Fruit fly (Drosophila melanogaster) whole organism, embryonic: ENCODE measurements around the gene mahe.

Experiments used
- Ada2b ChIP-seq: fragments of 200-800 bp; sonication (Bioruptor generic); IDR thresholded peaks from 2 replicates; pipeline ENCODE4 v1.3.6; 2022; ENCODE audit warnings: missing biosample characterization, missing genetic modification characterization
- Atf6 ChIP-seq: fragments of 200-800 bp; sonication (Bioruptor generic); IDR thresholded peaks from 2 replicates; pipeline ENCODE4 v1.3.6; 2022; ENCODE audit warnings: missing biosample characterization, missing genetic modification characterization
- B-H1 ChIP-seq: fragments of 200-800 bp; sonication (Bioruptor generic); IDR thresholded peaks from 3 replicates; pipeline ENCODE4 v1.3.6; 2022; ENCODE audit warnings: missing biosample characterization, missing genetic modification characterization
- Bteb2 ChIP-seq: fragments of 200-800 bp; sonication (Bioruptor generic); optimal IDR thresholded peaks from 2 replicates; lab custom pipeline; 2016; ENCODE audit warnings: missing biosample characterization, missing genetic modification characterization
- CG10209 ChIP-seq: fragments of 200-800 bp; sonication (Bioruptor generic); optimal IDR thresholded peaks from 3 replicates; lab custom pipeline; 2017; ENCODE audit warnings: missing biosample characterization, mild to moderate bottlenecking, missing genetic modification characterization, missing genetic modification reagents
- CG1233 ChIP-seq: fragments of 200-800 bp; sonication (Bioruptor generic); optimal IDR thresholded peaks from 4 replicates; lab custom pipeline; 2018; ENCODE audit warnings: missing biosample characterization, mild to moderate bottlenecking, missing genetic modification characterization
- CG12659 ChIP-seq: fragments of 200-800 bp; sonication (Bioruptor generic); optimal IDR thresholded peaks from 3 replicates; lab custom pipeline; 2017; ENCODE audit warnings: mild to moderate bottlenecking, missing biosample characterization, missing genetic modification reagents, missing genetic modification characterization
- CG12744 ChIP-seq: fragments of 200-800 bp; sonication (Bioruptor generic); optimal IDR thresholded peaks from 2 replicates; lab custom pipeline; 2016; ENCODE audit warnings: missing biosample characterization, missing genetic modification characterization
- CG14860 ChIP-seq: fragments of 200-800 bp; sonication (Bioruptor generic); IDR thresholded peaks from 3 replicates; pipeline ENCODE4 v1.3.6; 2022; ENCODE audit warnings: missing biosample characterization, missing genetic modification characterization; ENCODE audit not compliant: partially characterized antibody
- CG17385 ChIP-seq: fragments of 200-800 bp; sonication (Bioruptor generic); optimal IDR thresholded peaks from 3 replicates; lab custom pipeline; 2018; ENCODE audit warnings: missing biosample characterization, mild to moderate bottlenecking, missing genetic modification characterization
- CG2875 ChIP-seq: fragments of 200-800 bp; sonication (Bioruptor generic); optimal IDR thresholded peaks from 2 replicates; lab custom pipeline; 2017; ENCODE audit warnings: missing biosample characterization, mild to moderate bottlenecking, missing genetic modification characterization, missing genetic modification reagents
- CG4328 ChIP-seq: fragments of 200-800 bp; sonication (Bioruptor generic); optimal IDR thresholded peaks from 3 replicates; lab custom pipeline; 2017; ENCODE audit warnings: missing biosample characterization, missing genetic modification reagents, missing genetic modification characterization
- CG8478 ChIP-seq: fragments of >200 bp; optimal IDR thresholded peaks from 2 replicates; lab custom pipeline; 2018
- CG9727 ChIP-seq: fragments of 200-800 bp; sonication (Bioruptor generic); optimal IDR thresholded peaks from 3 replicates; lab custom pipeline; 2017; ENCODE audit warnings: missing biosample characterization, mild to moderate bottlenecking, missing genetic modification characterization
- CG9797 ChIP-seq: fragments of 200-800 bp; sonication (Bioruptor generic); optimal IDR thresholded peaks from 3 replicates; lab custom pipeline; 2018; ENCODE audit warnings: missing biosample characterization, mild to moderate bottlenecking, missing genetic modification characterization
- CHES-1-like ChIP-seq: fragments of 200-800 bp; sonication (Bioruptor generic); optimal IDR thresholded peaks from 2 replicates; lab custom pipeline; 2016; ENCODE audit warnings: missing biosample characterization, missing genetic modification characterization
- CTCF ChIP-seq: fragments of 200-800 bp; sonication (Bioruptor generic); optimal IDR thresholded peaks from 2 replicates; lab custom pipeline; 2017; ENCODE audit warnings: missing biosample characterization, mild to moderate bottlenecking, missing genetic modification characterization, moderate library complexity
- Deaf1 ChIP-seq: fragments of 200-800 bp; optimal IDR thresholded peaks from 3 replicates; lab custom pipeline; 2019; ENCODE audit warnings: missing biosample characterization, mild to moderate bottlenecking, missing genetic modification characterization, moderate library complexity
- Dip2 ChIP-seq: fragments of 200-800 bp; sonication (Bioruptor generic); IDR thresholded peaks from 2 replicates; pipeline ENCODE4 v1.3.6; 2022; ENCODE audit warnings: missing biosample characterization, missing genetic modification characterization
- Hand ChIP-seq: fragments of 200-800 bp; sonication (Bioruptor generic); optimal IDR thresholded peaks from 2 replicates; lab custom pipeline; 2017; ENCODE audit warnings: mild to moderate bottlenecking, missing biosample characterization, missing genetic modification reagents, missing genetic modification characterization
- Hey ChIP-seq: fragments of 200-800 bp; sonication (Bioruptor generic); optimal IDR thresholded peaks from 3 replicates; lab custom pipeline; 2018; ENCODE audit warnings: missing biosample characterization, mild to moderate bottlenecking, missing genetic modification characterization
- Hmr ChIP-seq: fragments of 200-800 bp; sonication (Bioruptor generic); optimal IDR thresholded peaks from 3 replicates; lab custom pipeline; 2017; ENCODE audit warnings: mild to moderate bottlenecking, missing biosample characterization, missing genetic modification reagents, missing genetic modification characterization
- Lim3 ChIP-seq: fragments of 200-800 bp; sonication (Bioruptor generic); IDR thresholded peaks from 2 replicates; pipeline ENCODE4 v1.3.6; 2022; ENCODE audit warnings: missing biosample characterization, missing genetic modification characterization
- Lpt ChIP-seq: fragments of >200 bp; optimal IDR thresholded peaks from 2 replicates; lab custom pipeline; 2018; ENCODE audit warnings: missing biosample characterization, missing genetic modification characterization
- NC2β ChIP-seq: fragments of 200-800 bp; sonication (Bioruptor generic); optimal IDR thresholded peaks from 2 replicates; lab custom pipeline; 2016; ENCODE audit warnings: missing biosample characterization, missing genetic modification characterization
- PHDP ChIP-seq: fragments of 200-800 bp; sonication (Bioruptor generic); optimal IDR thresholded peaks from 3 replicates; lab custom pipeline; 2018; ENCODE audit warnings: missing biosample characterization, mild to moderate bottlenecking, missing genetic modification characterization, moderate library complexity
- Poxn ChIP-seq: fragments of 200-800 bp; sonication (Bioruptor generic); IDR thresholded peaks from 2 replicates; pipeline ENCODE4 v1.3.6; 2022; ENCODE audit warnings: missing biosample characterization, missing genetic modification characterization
- Rx ChIP-seq: fragments of 200-800 bp; sonication (Bioruptor generic); IDR thresholded peaks from 2 replicates; pipeline ENCODE4 v1.3.6; 2022; ENCODE audit warnings: missing biosample characterization, missing genetic modification characterization
- Spps ChIP-seq: fragments of 200-800 bp; sonication (Bioruptor generic); optimal IDR thresholded peaks from 2 replicates; lab custom pipeline; 2018; ENCODE audit warnings: missing biosample characterization, mild to moderate bottlenecking, missing genetic modification characterization
- Tbp ChIP-seq: fragments of >200 bp; optimal IDR thresholded peaks from 2 replicates; lab custom pipeline; 2018; ENCODE audit warnings: missing biosample characterization, missing genetic modification characterization
- Usf ChIP-seq: fragments of 200-800 bp; sonication (Bioruptor generic); optimal IDR thresholded peaks from 2 replicates; lab custom pipeline; 2017; ENCODE audit warnings: missing genotype, missing biosample characterization, missing genetic modification characterization
- amos ChIP-seq: fragments of 200-800 bp; sonication (Bioruptor generic); IDR thresholded peaks from 2 replicates; pipeline ENCODE4 v1.3.6; 2022; ENCODE audit warnings: missing biosample characterization, missing genetic modification characterization; ENCODE audit not compliant: partially characterized antibody
- cato ChIP-seq: fragments of 200-800 bp; sonication (Bioruptor generic); optimal IDR thresholded peaks from 2 replicates; lab custom pipeline; 2016; ENCODE audit warnings: missing biosample characterization, missing genetic modification characterization, borderline replicate concordance
- ci ChIP-seq: fragments of 200-800 bp; sonication (Bioruptor generic); IDR thresholded peaks from 3 replicates; pipeline ENCODE4 v1.3.6; 2022; ENCODE audit warnings: missing biosample characterization, missing genetic modification characterization
- da ChIP-seq: fragments of 200-800 bp; sonication (Bioruptor generic); optimal IDR thresholded peaks from 2 replicates; lab custom pipeline; 2016; ENCODE audit warnings: missing biosample characterization, missing genetic modification characterization
- ems ChIP-seq: fragments of 200-800 bp; sonication (Bioruptor generic); optimal IDR thresholded peaks from 3 replicates; lab custom pipeline; 2016; ENCODE audit warnings: missing biosample characterization, missing genetic modification characterization
- esg ChIP-seq: fragments of 200-800 bp; sonication (Bioruptor generic); conservative IDR thresholded peaks from 2 replicates; pipeline ENCODE4 v1.3.6; 2022; ENCODE audit warnings: missing biosample characterization, missing genetic modification characterization
- ewg ChIP-seq: fragments of 200-800 bp; sonication (Bioruptor generic); optimal IDR thresholded peaks from 3 replicates; lab custom pipeline; 2017; ENCODE audit warnings: mild to moderate bottlenecking, missing biosample characterization, missing genetic modification reagents, missing genetic modification characterization
- grau ChIP-seq: fragments of 200-800 bp; optimal IDR thresholded peaks from 3 replicates; lab custom pipeline; 2019; ENCODE audit warnings: missing biosample characterization, mild to moderate bottlenecking, missing genetic modification characterization, moderate library complexity
- gro ChIP-seq: fragments of 200-800 bp; sonication (Bioruptor generic); optimal IDR thresholded peaks from 2 replicates; lab custom pipeline; 2016; ENCODE audit warnings: missing biosample characterization, missing genetic modification characterization
- gsb ChIP-seq: fragments of 200-800 bp; sonication (Bioruptor generic); IDR thresholded peaks from 2 replicates; pipeline ENCODE4 v1.3.6; 2022; ENCODE audit warnings: missing biosample characterization, missing genetic modification characterization
- gt ChIP-seq: fragments of 200-800 bp; sonication (Bioruptor generic); IDR thresholded peaks from 2 replicates; pipeline ENCODE4 v1.3.6; 2022; ENCODE audit warnings: missing biosample characterization, missing genetic modification characterization
- ken ChIP-seq: fragments of 200-800 bp; sonication (Bioruptor generic); IDR thresholded peaks from 3 replicates; pipeline ENCODE4 v1.3.6; 2022; ENCODE audit warnings: missing biosample characterization, missing genetic modification characterization
- mld ChIP-seq: fragments of 200-800 bp; sonication (Bioruptor generic); IDR thresholded peaks from 3 replicates; pipeline ENCODE4 v1.3.6; 2022; ENCODE audit warnings: missing biosample characterization, missing genetic modification characterization; ENCODE audit not compliant: partially characterized antibody
- oc ChIP-seq: fragments of 200-800 bp; sonication (Bioruptor generic); optimal IDR thresholded peaks from 2 replicates; lab custom pipeline; 2018; ENCODE audit warnings: missing biosample characterization, mild to moderate bottlenecking, missing genetic modification characterization, moderate library complexity
- phol ChIP-seq: fragments of 200-800 bp; sonication (Bioruptor generic); optimal IDR thresholded peaks from 3 replicates; lab custom pipeline; 2018; ENCODE audit warnings: missing biosample characterization, mild to moderate bottlenecking, missing genetic modification characterization, moderate library complexity
- pita ChIP-seq: fragments of 200-800 bp; sonication (Bioruptor generic); optimal IDR thresholded peaks from 2 replicates; lab custom pipeline; 2017; ENCODE audit warnings: missing biosample characterization, mild to moderate bottlenecking, missing genetic modification characterization
- ro ChIP-seq: fragments of 200-800 bp; sonication (Bioruptor generic); IDR thresholded peaks from 2 replicates; pipeline ENCODE4 v1.3.6; 2022; ENCODE audit warnings: missing biosample characterization, missing genetic modification characterization
- slbo ChIP-seq: fragments of 200-800 bp; sonication (Bioruptor generic); IDR thresholded peaks from 2 replicates; pipeline ENCODE4 v1.3.6; 2022; ENCODE audit warnings: missing biosample characterization, missing genetic modification characterization
- vnd ChIP-seq: fragments of 200-800 bp; sonication (Bioruptor generic); IDR thresholded peaks from 3 replicates; pipeline ENCODE4 v1.3.6; 2022; ENCODE audit warnings: missing biosample characterization, missing genetic modification characterization; ENCODE audit not compliant: partially characterized antibody

Gene mahe

dm6 chrX:7901153-7902038, 29.8 kb downstream of the mahe start, which contains the start of the genes RpS6 and bys (continued):
- TF ChIP-seq PHDP (tag; lab: Kevin White, UChicago) = peak; percentile 36
- no peak for TF ChIP-seq Lim3 (GFP tag; lab: Robert Waterston, UW)
- TF ChIP-seq grau (tag; lab: Kevin White, UChicago) = peak; percentile 2
- no peak for TF ChIP-seq Atf6 (GFP tag; lab: Robert Waterston, UW)
- TF ChIP-seq Spps (tag; lab: Kevin White, UChicago) = no peak
- peak; percentile 31 for TF ChIP-seq gsb (GFP tag; lab: Robert Waterston, UW)
- no peak for TF ChIP-seq CG8478
- TF ChIP-seq ken (GFP tag; lab: Robert Waterston, UW) = peak; percentile 42; the same call in 1 of the 3 replicates
- TF ChIP-seq CG4328 = peak; percentile 15
- no peak for TF ChIP-seq Poxn (GFP tag; lab: Robert Waterston, UW)
- TF ChIP-seq Dip2 = no peak
- TF ChIP-seq CG17385 (GFP tag; lab: Kevin White, UChicago) = peak; percentile 63
- peak; percentile 43 for TF ChIP-seq CG10209
- peak; percentile 78 for TF ChIP-seq vnd (GFP tag; lab: Robert Waterston, UW)
- TF ChIP-seq Rx (GFP tag; lab: Robert Waterston, UW) = peak; percentile 17; the same call in 1 of the 2 replicates
- TF ChIP-seq Tbp (GFP tag; lab: Kevin White, UChicago) = no peak
- TF ChIP-seq CG12744 (GFP tag; lab: Kevin White, UChicago) = no peak
- TF ChIP-seq Hey (tag; lab: Kevin White, UChicago) = no peak
- TF ChIP-seq gt (GFP tag; lab: Robert Waterston, UW) = no peak
- TF ChIP-seq CG1233 (GFP tag; lab: Kevin White, UChicago) = peak; percentile 42
- TF ChIP-seq cato (GFP tag; lab: Kevin White, UChicago) = no peak
- TF ChIP-seq pita (GFP tag; lab: Kevin White, UChicago) = no peak
- peak; percentile 5 for TF ChIP-seq CHES-1-like
- TF ChIP-seq CG14860 (GFP tag; lab: Robert Waterston, UW) = peak; percentile 77
- TF ChIP-seq CG12659 (GFP tag; lab: Kevin White, UChicago) = peak; percentile 65
- TF ChIP-seq Usf (GFP tag; lab: Kevin White, UChicago) = no peak
- no peak; the same call in 1 of the 2 replicates for TF ChIP-seq ro (GFP tag; lab: Robert Waterston, UW)
- TF ChIP-seq CG9797 = no peak
- TF ChIP-seq mld (GFP tag; lab: Robert Waterston, UW) = peak; percentile 86; the same call in 2 of the 3 replicates
- TF ChIP-seq ci (GFP tag; lab: Robert Waterston, UW) = peak; percentile 89
- TF ChIP-seq Hand (GFP tag; lab: Kevin White, UChicago) = no peak
- no peak for TF ChIP-seq esg
- peak; percentile 68 for TF ChIP-seq Hmr (GFP tag; lab: Kevin White, UChicago)
- TF ChIP-seq phol = peak; percentile 34
- no peak for TF ChIP-seq Lpt (GFP tag; lab: Kevin White, UChicago)
- peak; percentile 58 for TF ChIP-seq NC2β (GFP tag; lab: Kevin White, UChicago)
- TF ChIP-seq B-H1 = peak; percentile 14; the same call in 1 of the 3 replicates
- TF ChIP-seq CG2875 (GFP tag; lab: Kevin White, UChicago) = peak; percentile 55
- no peak for TF ChIP-seq Deaf1 (tag; lab: Kevin White, UChicago)
- no peak for TF ChIP-seq CTCF (GFP tag; lab: Kevin White, UChicago)
- TF ChIP-seq slbo (GFP tag; lab: Robert Waterston, UW) = peak; percentile 81
- no peak for TF ChIP-seq oc (tag; lab: Kevin White, UChicago)
- TF ChIP-seq ewg (GFP tag; lab: Kevin White, UChicago) = no peak
- TF ChIP-seq ems (GFP tag; lab: Kevin White, UChicago) = no peak
- peak; percentile 62 for TF ChIP-seq gro (GFP tag; lab: Kevin White, UChicago)
- TF ChIP-seq Bteb2 (GFP tag; lab: Kevin White, UChicago) = peak; percentile 58
- peak; percentile 40; the same call in 1 of the 2 replicates for TF ChIP-seq Ada2b (GFP tag; lab: Robert Waterston, UW)
- TF ChIP-seq da (GFP tag; lab: Kevin White, UChicago) = no peak
- TF ChIP-seq CG9727 (GFP tag; lab: Kevin White, UChicago) = peak; percentile 74
- peak; percentile 92 for TF ChIP-seq amos (GFP tag; lab: Robert Waterston, UW)
